Fruit fly (Drosophila melanogaster) whole organism, embryonic: ENCODE results near the gene Mo25.

Source experiments
- Adf1 ChIP-seq: fragments of 200-800 bp; sonication (Bioruptor generic); IDR thresholded peaks from 2 replicates; pipeline ENCODE4 v1.3.6; 2022; ENCODE audit warnings: missing biosample characterization, missing genetic modification characterization
- Aef1 ChIP-seq: fragments of 200-800 bp; sonication (Bioruptor generic); IDR thresholded peaks from 3 replicates; pipeline ENCODE4 v1.3.6; 2022; ENCODE audit warnings: missing biosample characterization, missing genetic modification characterization
- CG1024 ChIP-seq: fragments of 200-800 bp; sonication (Bioruptor generic); IDR thresholded peaks from 2 replicates; pipeline ENCODE4 v1.3.6; 2022; ENCODE audit warnings: missing biosample characterization, missing genetic modification characterization
- CG10543 ChIP-seq: fragments of 200-800 bp; sonication (Bioruptor generic); optimal IDR thresholded peaks from 3 replicates; lab custom pipeline; 2017; ENCODE audit warnings: missing biosample characterization, mild to moderate bottlenecking, missing genetic modification characterization, moderate library complexity
- CG10565 ChIP-seq: fragments of 200-800 bp; sonication (Bioruptor generic); optimal IDR thresholded peaks from 3 replicates; lab custom pipeline; 2016; ENCODE audit warnings: missing biosample characterization, mild to moderate bottlenecking, missing genetic modification characterization
- CG10979 ChIP-seq: fragments of 200-800 bp; sonication (Bioruptor generic); optimal IDR thresholded peaks from 2 replicates; lab custom pipeline; 2018; ENCODE audit warnings: missing biosample characterization, mild to moderate bottlenecking, missing genetic modification characterization, moderate library complexity
- CG11398 ChIP-seq: fragments of 200-800 bp; sonication (Bioruptor generic); optimal IDR thresholded peaks from 2 replicates; lab custom pipeline; 2016; ENCODE audit warnings: missing biosample characterization, missing genetic modification characterization
- CG12104 ChIP-seq: fragments of 200-800 bp; sonication (Bioruptor generic); optimal IDR thresholded peaks from 3 replicates; lab custom pipeline; 2016; ENCODE audit warnings: missing biosample characterization, missing genetic modification characterization
- CG12155 ChIP-seq: fragments of 200-800 bp; sonication (Bioruptor generic); optimal IDR thresholded peaks from 3 replicates; lab custom pipeline; 2016; ENCODE audit warnings: missing biosample characterization, missing genetic modification characterization
- CG12236 ChIP-seq: fragments of 200-800 bp; sonication (Bioruptor generic); optimal IDR thresholded peaks from 2 replicates; lab custom pipeline; 2016; ENCODE audit warnings: missing biosample characterization, missing genetic modification characterization
- CG13894 ChIP-seq: fragments of 200-800 bp; sonication (Bioruptor generic); optimal IDR thresholded peaks from 3 replicates; lab custom pipeline; 2018; ENCODE audit warnings: missing biosample characterization, mild to moderate bottlenecking, missing genetic modification characterization, moderate library complexity
- CG14965 ChIP-seq: fragments of 200-800 bp; sonication (Bioruptor generic); optimal IDR thresholded peaks from 2 replicates; lab custom pipeline; 2016; ENCODE audit warnings: missing biosample characterization, missing genetic modification characterization, borderline replicate concordance
- CG2129 ChIP-seq: fragments of 200-800 bp; sonication (Bioruptor generic); IDR thresholded peaks from 2 replicates; pipeline ENCODE4 v1.3.6; 2022; ENCODE audit warnings: missing biosample characterization, missing genetic modification characterization; ENCODE audit not compliant: partially characterized antibody
- CG3065 ChIP-seq: fragments of 200-800 bp; sonication (Bioruptor generic); optimal IDR thresholded peaks from 2 replicates; lab custom pipeline; 2016; ENCODE audit warnings: missing biosample characterization, missing genetic modification characterization
- CG31441 ChIP-seq: fragments of 200-800 bp; sonication (Bioruptor generic); IDR thresholded peaks from 2 replicates; pipeline ENCODE4 v1.3.6; 2022; ENCODE audit warnings: missing biosample characterization, missing genetic modification characterization
- CG34376 ChIP-seq: fragments of 200-800 bp; sonication (Bioruptor generic); optimal IDR thresholded peaks from 2 replicates; lab custom pipeline; 2018; ENCODE audit warnings: missing biosample characterization, mild to moderate bottlenecking, missing genetic modification characterization
- CG4282 ChIP-seq: fragments of 200-800 bp; sonication (Bioruptor generic); optimal IDR thresholded peaks from 2 replicates; lab custom pipeline; 2016; ENCODE audit warnings: missing biosample characterization, missing genetic modification characterization
- CG4404 ChIP-seq: fragments of 200-800 bp; sonication (Bioruptor generic); IDR thresholded peaks from 2 replicates; pipeline ENCODE4 v1.3.6; 2022; ENCODE audit warnings: missing biosample characterization, missing genetic modification characterization
- CG4424 ChIP-seq: fragments of 200-800 bp; sonication (Bioruptor generic); optimal IDR thresholded peaks from 3 replicates; lab custom pipeline; 2016; ENCODE audit warnings: missing biosample characterization, missing genetic modification characterization
- CG5953 ChIP-seq: fragments of 200-800 bp; sonication (Bioruptor generic); IDR thresholded peaks from 2 replicates; pipeline ENCODE4 v1.3.6; 2022; ENCODE audit warnings: missing biosample characterization, missing genetic modification characterization
- CG6272 ChIP-seq: fragments of 200-800 bp; sonication (Bioruptor generic); IDR thresholded peaks from 2 replicates; pipeline ENCODE4 v1.3.6; 2022; ENCODE audit warnings: missing biosample characterization, missing genetic modification characterization
- CG7357 ChIP-seq: fragments of 200-800 bp; sonication (Bioruptor generic); IDR thresholded peaks from 3 replicates; pipeline ENCODE4 v1.3.6; 2022; ENCODE audit warnings: missing biosample characterization, missing genetic modification characterization
- CG7928 ChIP-seq: fragments of 200-800 bp; sonication (Bioruptor generic); optimal IDR thresholded peaks from 2 replicates; lab custom pipeline; 2017; ENCODE audit warnings: missing biosample characterization, mild to moderate bottlenecking, missing genetic modification characterization
- CG8359 ChIP-seq: fragments of 200-800 bp; sonication (Bioruptor generic); optimal IDR thresholded peaks from 2 replicates; lab custom pipeline; 2017; ENCODE audit warnings: missing biosample characterization, mild to moderate bottlenecking, missing genetic modification characterization, borderline replicate concordance
- CG9876 ChIP-seq: fragments of 200-800 bp; sonication (Bioruptor generic); optimal IDR thresholded peaks from 2 replicates; lab custom pipeline; 2016; ENCODE audit warnings: missing biosample characterization, missing genetic modification characterization
- CTCF ChIP-seq: fragments of 200-800 bp; sonication (Bioruptor generic); optimal IDR thresholded peaks from 2 replicates; lab custom pipeline; 2017; ENCODE audit warnings: missing biosample characterization, mild to moderate bottlenecking, missing genetic modification characterization, moderate library complexity
- D ChIP-seq, 2 experiments: fragments of 200-800 bp in 1 of 2; fragments of >200 bp in 1 of 2; sonication (Bioruptor generic) in 1 of 2; optimal IDR thresholded peaks; 2 replicates in 1 of 2; 3 replicates in 1 of 2; lab custom pipeline; 2017; ENCODE audit warnings: mild to moderate bottlenecking in 1 of 2, missing biosample characterization in 1 of 2, missing genetic modification characterization in 1 of 2, missing genetic modification reagents in 1 of 2
- HLH4C ChIP-seq: fragments of 200-800 bp; sonication (Bioruptor generic); IDR thresholded peaks from 3 replicates; pipeline ENCODE4 v1.3.6; 2022; ENCODE audit warnings: missing biosample characterization, missing genetic modification characterization; ENCODE audit not compliant: partially characterized antibody
- HmgD ChIP-seq: fragments of 200-800 bp; sonication (Bioruptor generic); optimal IDR thresholded peaks from 3 replicates; lab custom pipeline; 2016; ENCODE audit warnings: missing biosample characterization, missing genetic modification characterization
- Mad ChIP-seq: fragments of 200-800 bp; sonication (Bioruptor generic); optimal IDR thresholded peaks from 2 replicates; lab custom pipeline; 2016; ENCODE audit warnings: missing biosample characterization, missing genetic modification characterization
- Neu2 ChIP-seq: fragments of 200-800 bp; sonication (Bioruptor generic); optimal IDR thresholded peaks from 3 replicates; lab custom pipeline; 2016; ENCODE audit warnings: missing biosample characterization, missing genetic modification characterization, borderline replicate concordance
- Opbp ChIP-seq: fragments of 200-800 bp; sonication (Bioruptor generic); IDR thresholded peaks from 3 replicates; pipeline ENCODE4 v1.3.6; 2022; ENCODE audit warnings: missing biosample characterization, missing genetic modification characterization; ENCODE audit not compliant: partially characterized antibody
- Rx ChIP-seq: fragments of 200-800 bp; sonication (Bioruptor generic); IDR thresholded peaks from 2 replicates; pipeline ENCODE4 v1.3.6; 2022; ENCODE audit warnings: missing biosample characterization, missing genetic modification characterization
- Sry-β ChIP-seq: fragments of 200-800 bp; sonication (Bioruptor generic); optimal IDR thresholded peaks from 2 replicates; lab custom pipeline; 2018; ENCODE audit warnings: missing biosample characterization, mild to moderate bottlenecking, missing genetic modification characterization, moderate library complexity
- abd-A ChIP-seq: fragments of 200-800 bp; sonication (Bioruptor generic); optimal IDR thresholded peaks from 3 replicates; lab custom pipeline; 2019; ENCODE audit warnings: missing biosample characterization, mild to moderate bottlenecking, missing genetic modification characterization, moderate library complexity
- br ChIP-seq: fragments of >200 bp; optimal IDR thresholded peaks from 2 replicates; lab custom pipeline; 2017
- cg ChIP-seq: fragments of 200-800 bp; sonication (Bioruptor generic); optimal IDR thresholded peaks from 3 replicates; lab custom pipeline; 2019; ENCODE audit warnings: missing biosample characterization, mild to moderate bottlenecking, missing genetic modification characterization, moderate library complexity
- esg ChIP-seq: fragments of 200-800 bp; sonication (Bioruptor generic); conservative IDR thresholded peaks from 2 replicates; pipeline ENCODE4 v1.3.6; 2022; ENCODE audit warnings: missing biosample characterization, missing genetic modification characterization
- eve ChIP-seq, 2 experiments: fragments of >200 bp; optimal IDR thresholded peaks; 2 replicates each; lab custom pipeline; 2017; ENCODE audit warnings: missing biosample characterization in 2 of 2, missing genetic modification characterization in 2 of 2
- inv ChIP-seq: fragments of 200-800 bp; sonication (Bioruptor generic); IDR thresholded peaks from 2 replicates; pipeline ENCODE4 v1.3.6; 2022; ENCODE audit warnings: missing biosample characterization, missing genetic modification characterization; ENCODE audit not compliant: partially characterized antibody
- lab ChIP-seq: fragments of 200-800 bp; sonication (Bioruptor generic); optimal IDR thresholded peaks from 3 replicates; lab custom pipeline; 2017; ENCODE audit warnings: missing biosample characterization, missing genetic modification characterization, mild to moderate bottlenecking, moderate library complexity, missing genetic modification reagents
- lilli ChIP-seq: fragments of 200-800 bp; sonication (Bioruptor generic); optimal IDR thresholded peaks from 3 replicates; lab custom pipeline; 2016; ENCODE audit warnings: missing biosample characterization, missing genetic modification characterization
- mirr ChIP-seq: fragments of 200-800 bp; sonication (Bioruptor generic); optimal IDR thresholded peaks from 3 replicates; lab custom pipeline; 2018; ENCODE audit warnings: missing biosample characterization, mild to moderate bottlenecking, missing genetic modification characterization
- nerfin-2 ChIP-seq: fragments of 200-800 bp; sonication (Bioruptor generic); IDR thresholded peaks from 2 replicates; pipeline ENCODE4 v1.3.6; 2022; ENCODE audit warnings: missing biosample characterization, missing genetic modification characterization; ENCODE audit not compliant: partially characterized antibody
- pan ChIP-seq, 4 experiments: fragments of >200 bp in 3 of 4; fragments of 200-800 bp in 1 of 4; sonication (Bioruptor generic) in 1 of 4; optimal IDR thresholded peaks in 3 of 4; IDR thresholded peaks in 1 of 4; 2 replicates each; pipeline versions ENCODE4 v1.3.6 to Lab custom; 2017 to 2022; ENCODE audit warnings: missing biosample characterization in 2 of 4, missing genetic modification characterization in 2 of 4, mixed read lengths in 1 of 4
- tin ChIP-seq: fragments of 200-800 bp; sonication (Bioruptor generic); optimal IDR thresholded peaks from 3 replicates; lab custom pipeline; 2016; ENCODE audit warnings: missing biosample characterization, missing genetic modification characterization
- trem ChIP-seq: fragments of 200-800 bp; optimal IDR thresholded peaks from 3 replicates; lab custom pipeline; 2019; ENCODE audit warnings: missing biosample characterization, mild to moderate bottlenecking, missing genetic modification characterization, moderate library complexity
- tup ChIP-seq: fragments of 200-800 bp; sonication (Bioruptor generic); optimal IDR thresholded peaks from 2 replicates; lab custom pipeline; 2016; ENCODE audit warnings: missing biosample characterization, mild to moderate bottlenecking, missing genetic modification characterization, moderate library complexity
- vvl ChIP-seq: fragments of 200-800 bp; sonication (Bioruptor generic); IDR thresholded peaks from 2 replicates; pipeline ENCODE4 v1.3.6; 2022; ENCODE audit warnings: missing biosample characterization, missing genetic modification characterization

Mo25 gene

dm6 chr3L:16571014-16571738 lies 44.1 kb downstream of the Mo25 start (continued):
- TF ChIP-seq Rx (GFP tag; lab: Robert Waterston, UW), result no peak
- TF ChIP-seq vvl, result peak; percentile 22; the same call in 1 of the 2 replicates
- no peak for TF ChIP-seq CG1024 (GFP tag; lab: Robert Waterston, UW)
- TF ChIP-seq CG14965 (GFP tag; lab: Kevin White, UChicago), result no peak
- TF ChIP-seq pan (optimal IDR thresholded peaks at IDR 0.05; lab: Kevin White, UChicago), result no peak
- TF ChIP-seq pan (GFP tag; optimal IDR thresholded peaks at IDR 0.05 in 1 of 2, IDR thresholded peaks at IDR 0.05 in 1 of 2), result peak in 1 of 2 experiments; percentile 71
- TF ChIP-seq inv, result no peak
- TF ChIP-seq Sry-β, result no peak
- no peak for TF ChIP-seq D (optimal IDR thresholded peaks at IDR 0.05; lab: Kevin White, UChicago)
- TF ChIP-seq D (GFP tag; optimal IDR thresholded peaks at IDR 0.05; lab: Kevin White, UChicago), result no peak
- no peak for TF ChIP-seq Mad (GFP tag; lab: Kevin White, UChicago)
- peak; percentile 52; the same call in 2 of the 3 replicates for TF ChIP-seq CG7357 (GFP tag; lab: Robert Waterston, UW)
- TF ChIP-seq lab (GFP tag; lab: Kevin White, UChicago), result peak; percentile 71
- TF ChIP-seq CG12155 (GFP tag; lab: Kevin White, UChicago), result peak; percentile 35
- TF ChIP-seq CG2129 (GFP tag; lab: Robert Waterston, UW), result no peak
- TF ChIP-seq CG8359 (GFP tag; lab: Kevin White, UChicago), result peak; percentile 93
- TF ChIP-seq Neu2 (GFP tag; lab: Kevin White, UChicago), result no peak
- peak; percentile 2 for TF ChIP-seq trem (tag; lab: Kevin White, UChicago)
- peak; percentile 60 for TF ChIP-seq lilli
- no peak for TF ChIP-seq CG12236 (GFP tag; lab: Kevin White, UChicago)
- TF ChIP-seq CG10979 (tag; lab: Kevin White, UChicago), result peak; percentile 38
- TF ChIP-seq CG11398 (GFP tag; lab: Kevin White, UChicago), result no peak
- no peak for TF ChIP-seq br (lab: Kevin White, UChicago)
- TF ChIP-seq CG3065 (GFP tag; lab: Kevin White, UChicago), result no peak
- TF ChIP-seq tin, result peak; percentile 15
- TF ChIP-seq CG34376 (GFP tag; lab: Kevin White, UChicago), result no peak
- no peak for TF ChIP-seq CG7928 (GFP tag; lab: Kevin White, UChicago)
- TF ChIP-seq CG4404, result peak; percentile 30; the same call in 1 of the 2 replicates
- no peak for TF ChIP-seq CG12104
- peak; percentile 30 for TF ChIP-seq CG13894 (tag; lab: Kevin White, UChicago)
- no peak for TF ChIP-seq CG6272 (GFP tag; lab: Robert Waterston, UW)
- TF ChIP-seq CTCF (GFP tag; lab: Kevin White, UChicago), result no peak
- TF ChIP-seq Adf1 (GFP tag; lab: Robert Waterston, UW), result peak; percentile 33; the same call in 1 of the 2 replicates
- TF ChIP-seq CG31441 (GFP tag; lab: Robert Waterston, UW), result peak; percentile 30; the same call in 1 of the 2 replicates
- no peak for TF ChIP-seq abd-A (tag; lab: Kevin White, UChicago)
- no peak for TF ChIP-seq CG9876 (GFP tag; lab: Kevin White, UChicago)
- no peak for TF ChIP-seq cg (GFP tag; lab: Kevin White, UChicago)
- TF ChIP-seq nerfin-2, result no peak
- peak; percentile 47; the same call in 2 of the 3 replicates for TF ChIP-seq Aef1 (GFP tag; lab: Robert Waterston, UW)
- no peak for TF ChIP-seq CG10565 (GFP tag; lab: Kevin White, UChicago)
- no peak for TF ChIP-seq mirr
- no peak for TF ChIP-seq CG10543
- TF ChIP-seq eve (GFP tag; optimal IDR thresholded peaks at IDR 0.05; lab: Kevin White, UChicago), result peak in 1 of 2 experiments; percentile 45
- peak; percentile 35 for TF ChIP-seq CG4424 (GFP tag; lab: Kevin White, UChicago)
- TF ChIP-seq CG4282 (GFP tag; lab: Kevin White, UChicago), result no peak
- TF ChIP-seq esg (GFP tag; lab: Robert Waterston, UW), result peak; percentile 47
- no peak for TF ChIP-seq tup (GFP tag; lab: Kevin White, UChicago)
- TF ChIP-seq HLH4C, result no peak
- TF ChIP-seq Opbp (GFP tag; lab: Robert Waterston, UW), result no peak
- no peak for TF ChIP-seq HmgD (GFP tag; lab: Kevin White, UChicago)
- no peak for TF ChIP-seq CG5953 (GFP tag; lab: Robert Waterston, UW)
